Worm (Caenorhabditis elegans): Measurements from ENCODE around the gene K03A11.4.

The K03A11.4 gene

ce11 chrX:13108664-13109063 lies 30.7 kb downstream of the K03A11.4 start:
- no peak for TF ChIP-seq hnd-1 (tag; optimal IDR thresholded peaks at IDR 0.05)
- TF ChIP-seq tra-4 (tag; optimal IDR thresholded peaks at IDR 0.05): no peak
- no peak for TF ChIP-seq B0310.2 (tag; optimal IDR thresholded peaks at IDR 0.05)

ce11 chrX:13110004-13110403 lies 32.0 kb downstream of the K03A11.4 start:
- TF ChIP-seq tbx-11 (GFP tag; IDR thresholded peaks at IDR 0.05) (no peak), tbx-37 (GFP tag; conservative IDR thresholded peaks at IDR 0.05) (no peak), ceh-13 (GFP tag; optimal IDR thresholded peaks at IDR 0.05) (no peak), ceh-36 (tag; optimal IDR thresholded peaks at IDR 0.05) (no peak), tra-4 (tag; optimal IDR thresholded peaks at IDR 0.05) (no peak), aly-1 (tag; optimal IDR thresholded peaks at IDR 0.05) (no peak)

ce11 chrX:13112664-13113063 lies 34.7 kb downstream of the K03A11.4 start:
- TF ChIP-seq hmg-4 (GFP tag; optimal IDR thresholded peaks at IDR 0.05): no peak
- no peak for TF ChIP-seq ama-1 (optimal IDR thresholded peaks at IDR 0.05)
- TF ChIP-seq aly-1 (tag; optimal IDR thresholded peaks at IDR 0.05): no peak
- no peak for TF ChIP-seq ceh-36 (tag; optimal IDR thresholded peaks at IDR 0.05)
- no peak for TF ChIP-seq tbx-37 (GFP tag; conservative IDR thresholded peaks at IDR 0.05)
- TF ChIP-seq scrt-1 (GFP tag; IDR thresholded peaks at IDR 0.05): no peak
- TF ChIP-seq flt-1 (GFP tag; IDR thresholded peaks at IDR 0.05): no peak
- TF ChIP-seq hnd-1 (tag; optimal IDR thresholded peaks at IDR 0.05): no peak
- TF ChIP-seq ceh-13 (GFP tag; optimal IDR thresholded peaks at IDR 0.05): no peak
- no peak for TF ChIP-seq pes-1 (GFP tag; IDR thresholded peaks at IDR 0.05)
- TF ChIP-seq tbx-11 (GFP tag; IDR thresholded peaks at IDR 0.05): no peak

- TF ChIP-seq tbx-37 (GFP tag; conservative IDR thresholded peaks at IDR 0.05): no peak
- TF ChIP-seq ceh-13 (GFP tag; optimal IDR thresholded peaks at IDR 0.05): no peak
- no peak for TF ChIP-seq hmg-4 (GFP tag; optimal IDR thresholded peaks at IDR 0.05)
Observed at ce11 chrX:13113457-13113856, 35.5 kb downstream of the K03A11.4 start, which contains the start of gene F17H10.2. Gene F17H10.2 (plus strand): TSS chrX:13113772.

- TF ChIP-seq ceh-36 (tag; optimal IDR thresholded peaks at IDR 0.05) (no peak), aly-1 (tag; optimal IDR thresholded peaks at IDR 0.05) (no peak)
Observed at ce11 chrX:13115694-13116093, 37.7 kb downstream of the K03A11.4 start.

- TF ChIP-seq tra-4 (tag; optimal IDR thresholded peaks at IDR 0.05): no peak
- TF ChIP-seq ets-7 (tag; optimal IDR thresholded peaks at IDR 0.05): no peak
Observed at ce11 chrX:13116380-13116779, 38.4 kb downstream of the K03A11.4 start.

ce11 chrX:13119900-13120299 lies 41.9 kb downstream of the K03A11.4 start:
- TF ChIP-seq B0310.2 (tag; optimal IDR thresholded peaks at IDR 0.05) (no peak), sea-1 (GFP tag; conservative IDR thresholded peaks at IDR 0.05) (no peak), hnd-1 (tag; optimal IDR thresholded peaks at IDR 0.05) (no peak), scrt-1 (GFP tag; IDR thresholded peaks at IDR 0.05) (no peak), tra-4 (tag; optimal IDR thresholded peaks at IDR 0.05) (no peak), ceh-13 (GFP tag; optimal IDR thresholded peaks at IDR 0.05) (no peak), pes-1 (GFP tag; IDR thresholded peaks at IDR 0.05) (no peak), hmbx-1 (tag; optimal IDR thresholded peaks at IDR 0.05) (no peak), tbx-37 (GFP tag; conservative IDR thresholded peaks at IDR 0.05) (no peak), F13C5.2 (tag; optimal IDR thresholded peaks at IDR 0.05) (no peak), tbx-11 (GFP tag; IDR thresholded peaks at IDR 0.05) (no peak), ceh-36 (tag; optimal IDR thresholded peaks at IDR 0.05) (no peak), flt-1 (GFP tag; IDR thresholded peaks at IDR 0.05) (no peak), ets-7 (tag; optimal IDR thresholded peaks at IDR 0.05) (no peak), aly-1 (tag; optimal IDR thresholded peaks at IDR 0.05) (no peak)

- TF ChIP-seq hmbx-1 (tag; optimal IDR thresholded peaks at IDR 0.05) (peak; percentile 86), B0310.2 (tag; optimal IDR thresholded peaks at IDR 0.05) (peak; percentile 93), ama-1 (optimal IDR thresholded peaks at IDR 0.05) (no peak), sea-1 (GFP tag; conservative IDR thresholded peaks at IDR 0.05) (peak; percentile 98), F13C5.2 (tag; optimal IDR thresholded peaks at IDR 0.05) (peak; percentile 93), flt-1 (GFP tag; IDR thresholded peaks at IDR 0.05) (peak; percentile 99), ets-7 (tag; optimal IDR thresholded peaks at IDR 0.05) (peak; percentile 92), aly-1 (tag; optimal IDR thresholded peaks at IDR 0.05) (peak; percentile 96), tbx-37 (GFP tag; conservative IDR thresholded peaks at IDR 0.05) (peak; percentile 95), hnd-1 (tag; optimal IDR thresholded peaks at IDR 0.05) (peak; percentile 74), ceh-13 (GFP tag; optimal IDR thresholded peaks at IDR 0.05) (peak; percentile 97), pes-1 (GFP tag; IDR thresholded peaks at IDR 0.05) (peak; percentile 98), scrt-1 (GFP tag; IDR thresholded peaks at IDR 0.05) (peak; percentile 98), tra-4 (tag; optimal IDR thresholded peaks at IDR 0.05) (peak; percentile 89), ceh-36 (tag; optimal IDR thresholded peaks at IDR 0.05) (peak; percentile 96), hmg-4 (GFP tag; optimal IDR thresholded peaks at IDR 0.05) (peak; percentile 99), tbx-11 (GFP tag; IDR thresholded peaks at IDR 0.05) (peak; percentile 98)
Observed at ce11 chrX:13121104-13121503, 43.1 kb downstream of the K03A11.4 start.

- TF ChIP-seq B0310.2 (tag; optimal IDR thresholded peaks at IDR 0.05) (no peak), ceh-13 (GFP tag; optimal IDR thresholded peaks at IDR 0.05) (no peak), hmbx-1 (tag; optimal IDR thresholded peaks at IDR 0.05) (no peak), ets-7 (tag; optimal IDR thresholded peaks at IDR 0.05) (no peak), tra-4 (tag; optimal IDR thresholded peaks at IDR 0.05) (no peak), scrt-1 (GFP tag; IDR thresholded peaks at IDR 0.05) (no peak), ceh-36 (tag; optimal IDR thresholded peaks at IDR 0.05) (no peak)
Observed at ce11 chrX:13122191-13122590, 44.2 kb downstream of the K03A11.4 start, which contains the start of gene snx-17. Gene snx-17 (minus strand): TSS chrX:13122291.
